Fruit fly (Drosophila melanogaster) whole organism, embryonic: ENCODE measurements around the gene Catsup.

Experiments
- ATbp ChIP-seq: fragments of 200-800 bp; sonication (Bioruptor generic); optimal IDR thresholded peaks from 2 replicates; lab custom pipeline; 2017; ENCODE audit warnings: missing biosample characterization, mild to moderate bottlenecking, missing genetic modification characterization, missing genetic modification reagents
- Abd-B ChIP-seq: fragments of 200-800 bp; sonication (Bioruptor generic); optimal IDR thresholded peaks from 2 replicates; lab custom pipeline; 2018; ENCODE audit warnings: missing biosample characterization, mild to moderate bottlenecking, missing genetic modification characterization, moderate library complexity
- Adf1 ChIP-seq: fragments of 200-800 bp; sonication (Bioruptor generic); IDR thresholded peaks from 2 replicates; pipeline ENCODE4 v1.3.6; 2022; ENCODE audit warnings: missing biosample characterization, missing genetic modification characterization
- BEAF-32 ChIP-seq: fragments of 200-800 bp; sonication (Bioruptor generic); optimal IDR thresholded peaks from 3 replicates; lab custom pipeline; 2017; ENCODE audit warnings: missing biosample characterization, missing genetic modification characterization, mild to moderate bottlenecking, moderate library complexity, missing genetic modification reagents
- Blimp-1 ChIP-seq: fragments of 200-800 bp; sonication (Bioruptor generic); optimal IDR thresholded peaks from 3 replicates; lab custom pipeline; 2018; ENCODE audit warnings: missing biosample characterization, missing genetic modification characterization, mild to moderate bottlenecking, moderate library complexity, missing genetic modification reagents
- CG1024 ChIP-seq: fragments of 200-800 bp; sonication (Bioruptor generic); IDR thresholded peaks from 2 replicates; pipeline ENCODE4 v1.3.6; 2022; ENCODE audit warnings: missing biosample characterization, missing genetic modification characterization
- CG10267 ChIP-seq: fragments of 200-800 bp; sonication (Bioruptor generic); optimal IDR thresholded peaks from 2 replicates; lab custom pipeline; 2018; ENCODE audit warnings: missing biosample characterization, mild to moderate bottlenecking, missing genetic modification characterization, moderate library complexity
- CG10543 ChIP-seq: fragments of 200-800 bp; sonication (Bioruptor generic); optimal IDR thresholded peaks from 3 replicates; lab custom pipeline; 2017; ENCODE audit warnings: missing biosample characterization, mild to moderate bottlenecking, missing genetic modification characterization, moderate library complexity
- CG11695 ChIP-seq: fragments of 200-800 bp; sonication (Bioruptor generic); IDR thresholded peaks from 3 replicates; pipeline ENCODE4 v1.3.6; 2022; ENCODE audit warnings: missing biosample characterization, missing genetic modification characterization
- CG12219 ChIP-seq: fragments of 200-800 bp; sonication (Bioruptor generic); optimal IDR thresholded peaks from 3 replicates; lab custom pipeline; 2018; ENCODE audit warnings: missing biosample characterization, mild to moderate bottlenecking, missing genetic modification characterization
- CG15601 ChIP-seq: fragments of 200-800 bp; sonication (Bioruptor generic); optimal IDR thresholded peaks from 3 replicates; lab custom pipeline; 2019; ENCODE audit warnings: missing biosample characterization, mild to moderate bottlenecking, missing genetic modification characterization, moderate library complexity
- CG16779 ChIP-seq: fragments of 200-800 bp; sonication (Bioruptor generic); IDR thresholded peaks from 2 replicates; pipeline ENCODE4 v1.3.6; 2022; ENCODE audit warnings: missing biosample characterization, missing genetic modification characterization
- CG17385 ChIP-seq: fragments of 200-800 bp; sonication (Bioruptor generic); optimal IDR thresholded peaks from 3 replicates; lab custom pipeline; 2018; ENCODE audit warnings: missing biosample characterization, mild to moderate bottlenecking, missing genetic modification characterization
- CG17829 ChIP-seq: fragments of 200-800 bp; optimal IDR thresholded peaks from 2 replicates; lab custom pipeline; 2019; ENCODE audit warnings: missing biosample characterization, mild to moderate bottlenecking, missing genetic modification characterization, moderate library complexity
- CG2129 ChIP-seq: fragments of 200-800 bp; sonication (Bioruptor generic); IDR thresholded peaks from 2 replicates; pipeline ENCODE4 v1.3.6; 2022; ENCODE audit warnings: missing biosample characterization, missing genetic modification characterization; ENCODE audit not compliant: partially characterized antibody
- CG31441 ChIP-seq: fragments of 200-800 bp; sonication (Bioruptor generic); IDR thresholded peaks from 2 replicates; pipeline ENCODE4 v1.3.6; 2022; ENCODE audit warnings: missing biosample characterization, missing genetic modification characterization
- CG4424 ChIP-seq: fragments of 200-800 bp; sonication (Bioruptor generic); optimal IDR thresholded peaks from 3 replicates; lab custom pipeline; 2016; ENCODE audit warnings: missing biosample characterization, missing genetic modification characterization
- CG4854 ChIP-seq: fragments of 200-800 bp; sonication (Bioruptor generic); optimal IDR thresholded peaks from 2 replicates; lab custom pipeline; 2016; ENCODE audit warnings: missing biosample characterization, missing genetic modification characterization, inconsistent platforms
- CG6175 ChIP-seq: fragments of 200-800 bp; sonication (Bioruptor generic); IDR thresholded peaks from 3 replicates; pipeline ENCODE4 v1.3.6; 2022; ENCODE audit warnings: missing biosample characterization, missing genetic modification characterization
- CG6254 ChIP-seq: fragments of 200-800 bp; sonication (Bioruptor generic); optimal IDR thresholded peaks from 3 replicates; lab custom pipeline; 2017; ENCODE audit warnings: mild to moderate bottlenecking, missing biosample characterization, missing genetic modification reagents, missing genetic modification characterization
- CG6791 ChIP-seq: fragments of 200-800 bp; sonication (Bioruptor generic); IDR thresholded peaks from 3 replicates; pipeline ENCODE4 v1.3.6; 2022; ENCODE audit warnings: missing biosample characterization, missing genetic modification characterization; ENCODE audit not compliant: partially characterized antibody
- CG8765 ChIP-seq: fragments of 200-800 bp; sonication (Bioruptor generic); IDR thresholded peaks from 2 replicates; pipeline ENCODE4 v1.3.6; 2022; ENCODE audit warnings: missing biosample characterization, missing genetic modification characterization
- CG8924 ChIP-seq: fragments of 200-800 bp; optimal IDR thresholded peaks from 3 replicates; lab custom pipeline; 2019; ENCODE audit warnings: missing biosample characterization, mild to moderate bottlenecking, missing genetic modification characterization, moderate library complexity
- CG8944 ChIP-seq: fragments of 200-800 bp; sonication (Bioruptor generic); optimal IDR thresholded peaks from 3 replicates; lab custom pipeline; 2016; ENCODE audit warnings: missing biosample characterization, missing genetic modification characterization
- CHES-1-like ChIP-seq: fragments of 200-800 bp; sonication (Bioruptor generic); optimal IDR thresholded peaks from 2 replicates; lab custom pipeline; 2016; ENCODE audit warnings: missing biosample characterization, missing genetic modification characterization
- CrebB ChIP-seq: fragments of 200-800 bp; sonication (Bioruptor generic); optimal IDR thresholded peaks from 3 replicates; lab custom pipeline; 2018; ENCODE audit warnings: missing biosample characterization, mild to moderate bottlenecking, missing genetic modification characterization
- Dbx ChIP-seq: fragments of 200-800 bp; sonication (Bioruptor generic); IDR thresholded peaks from 3 replicates; pipeline ENCODE4 v1.3.6; 2022; ENCODE audit warnings: missing biosample characterization, missing genetic modification characterization
- Elba2 ChIP-seq: fragments of 200-800 bp; sonication (Bioruptor generic); optimal IDR thresholded peaks from 3 replicates; lab custom pipeline; 2016; ENCODE audit warnings: missing biosample characterization, missing genetic modification characterization
- Fer2 ChIP-seq: fragments of 200-800 bp; sonication (Bioruptor generic); optimal IDR thresholded peaks from 2 replicates; lab custom pipeline; 2018; ENCODE audit warnings: missing biosample characterization, mild to moderate bottlenecking, missing genetic modification characterization, moderate library complexity
- Gsc ChIP-seq: fragments of 200-800 bp; sonication (Bioruptor generic); IDR thresholded peaks from 2 replicates; pipeline ENCODE4 v1.3.6; 2022; ENCODE audit warnings: missing biosample characterization, missing genetic modification characterization
- HLHmδ ChIP-seq: fragments of 200-800 bp; sonication (Bioruptor generic); optimal IDR thresholded peaks from 2 replicates; lab custom pipeline; 2018; ENCODE audit warnings: missing biosample characterization, mild to moderate bottlenecking, missing genetic modification characterization, moderate library complexity
- NfI ChIP-seq: fragments of 200-800 bp; sonication (Bioruptor generic); optimal IDR thresholded peaks from 3 replicates; lab custom pipeline; 2018; ENCODE audit warnings: missing biosample characterization, mild to moderate bottlenecking, missing genetic modification characterization, moderate library complexity
- Pdp1 ChIP-seq, 2 experiments: fragments of 200-800 bp; sonication (Bioruptor generic); optimal IDR thresholded peaks; 3 replicates each; lab custom pipeline; 2016; ENCODE audit warnings: missing biosample characterization in 2 of 2, missing genetic modification characterization in 2 of 2, mild to moderate bottlenecking in 1 of 2, moderate library complexity in 1 of 2
- Taf1 ChIP-seq: fragments of 200-800 bp; sonication (Bioruptor generic); IDR thresholded peaks from 2 replicates; pipeline ENCODE4 v1.3.6; 2022; ENCODE audit warnings: missing biosample characterization, missing genetic modification characterization
- ara ChIP-seq: fragments of 200-800 bp; sonication (Bioruptor generic); IDR thresholded peaks from 2 replicates; pipeline ENCODE4 v1.3.6; 2022; ENCODE audit warnings: missing biosample characterization, missing genetic modification characterization
- crol ChIP-seq: fragments of 200-800 bp; sonication (Bioruptor generic); IDR thresholded peaks from 2 replicates; pipeline ENCODE4 v1.3.6; 2022; ENCODE audit warnings: missing biosample characterization, missing genetic modification characterization
- dan ChIP-seq: fragments of 200-800 bp; sonication (Bioruptor generic); IDR thresholded peaks from 2 replicates; pipeline ENCODE4 v1.3.6; 2022; ENCODE audit warnings: missing biosample characterization, missing genetic modification characterization
- esg ChIP-seq: fragments of 200-800 bp; sonication (Bioruptor generic); conservative IDR thresholded peaks from 2 replicates; pipeline ENCODE4 v1.3.6; 2022; ENCODE audit warnings: missing biosample characterization, missing genetic modification characterization
- fu2 ChIP-seq: fragments of 200-800 bp; sonication (Bioruptor generic); optimal IDR thresholded peaks from 2 replicates; lab custom pipeline; 2016; ENCODE audit warnings: missing biosample characterization, missing genetic modification characterization
- hkb ChIP-seq, 2 experiments: fragments of 200-800 bp in 1 of 2; fragments of >200 bp in 1 of 2; sonication (Bioruptor generic) in 1 of 2; IDR thresholded peaks in 1 of 2; optimal IDR thresholded peaks in 1 of 2; 2 replicates each; pipeline versions ENCODE4 v1.3.6 to Lab custom; 2017 to 2022; ENCODE audit warnings: missing biosample characterization in 1 of 2, missing genetic modification characterization in 1 of 2
- maf-S ChIP-seq: fragments of 200-800 bp; sonication (Bioruptor generic); optimal IDR thresholded peaks from 2 replicates; lab custom pipeline; 2016; ENCODE audit warnings: missing biosample characterization, missing genetic modification characterization
- oc ChIP-seq: fragments of 200-800 bp; sonication (Bioruptor generic); optimal IDR thresholded peaks from 2 replicates; lab custom pipeline; 2018; ENCODE audit warnings: missing biosample characterization, mild to moderate bottlenecking, missing genetic modification characterization, moderate library complexity
- pb ChIP-seq: fragments of 200-800 bp; sonication (Bioruptor generic); optimal IDR thresholded peaks from 3 replicates; lab custom pipeline; 2016; ENCODE audit warnings: missing biosample characterization, missing genetic modification characterization
- peb ChIP-seq: fragments of 200-800 bp; sonication (Bioruptor generic); IDR thresholded peaks from 2 replicates; pipeline ENCODE4 v1.3.6; 2022; ENCODE audit warnings: missing biosample characterization, missing genetic modification characterization
- schlank ChIP-seq: fragments of 200-800 bp; sonication (Bioruptor generic); optimal IDR thresholded peaks from 2 replicates; lab custom pipeline; 2018; ENCODE audit warnings: missing biosample characterization, mild to moderate bottlenecking, missing genetic modification characterization
- shn ChIP-seq: fragments of 200-800 bp; sonication (Bioruptor generic); optimal IDR thresholded peaks from 3 replicates; lab custom pipeline; 2016; ENCODE audit warnings: missing biosample characterization, missing genetic modification characterization
- sisA ChIP-seq: fragments of 200-800 bp; sonication (Bioruptor generic); IDR thresholded peaks from 2 replicates; pipeline ENCODE4 v1.3.6; 2022; ENCODE audit warnings: missing biosample characterization, missing genetic modification characterization
- ttk ChIP-seq: fragments of 200-800 bp; sonication (Bioruptor generic); IDR thresholded peaks from 2 replicates; pipeline ENCODE4 v2.1.2; 2022; ENCODE audit warnings: missing biosample characterization, missing genetic modification characterization
- yki ChIP-seq: fragments of >200 bp; optimal IDR thresholded peaks from 3 replicates; lab custom pipeline; 2018
- z ChIP-seq: fragments of 200-800 bp; sonication (Bioruptor generic); IDR thresholded peaks from 3 replicates; pipeline ENCODE4 v1.3.6; 2022; ENCODE audit warnings: missing biosample characterization, missing genetic modification characterization

Gene Catsup

dm6 chr2L:19051534-19052100 is 10.0 kb downstream of the Catsup start, which contains the start of gene Rpn3 (continued):
- TF ChIP-seq schlank, result peak; percentile 31
- TF ChIP-seq CG6791 (GFP tag; lab: Robert Waterston, UW), result peak; percentile 71
- peak; percentile 13 for TF ChIP-seq Fer2 (tag; lab: Kevin White, UChicago)
- peak; percentile 58 for TF ChIP-seq oc (tag; lab: Kevin White, UChicago)
- TF ChIP-seq shn, result peak; percentile 82
- TF ChIP-seq sisA (GFP tag; lab: Robert Waterston, UW), result peak; percentile 84
- TF ChIP-seq peb (GFP tag; lab: Robert Waterston, UW), result peak; percentile 79
- peak; percentile 70 for TF ChIP-seq BEAF-32 (GFP tag; lab: Kevin White, UChicago)
- TF ChIP-seq crol (GFP tag; lab: Robert Waterston, UW), result 0 out of 2 replicates have a peak, but pooled peaks have one; percentile 30
- TF ChIP-seq CG8924, result peak; percentile 82
- no peak for TF ChIP-seq dan (GFP tag; lab: Robert Waterston, UW)
- peak; percentile 97 for TF ChIP-seq CG17385 (GFP tag; lab: Kevin White, UChicago)
- TF ChIP-seq maf-S, result peak; percentile 76
- TF ChIP-seq ATbp (GFP tag; lab: Kevin White, UChicago), result no peak
- TF ChIP-seq CG16779 (GFP tag; lab: Robert Waterston, UW), result no peak
- peak; percentile 57 for TF ChIP-seq CG8765 (GFP tag; lab: Robert Waterston, UW)
- TF ChIP-seq ttk (GFP tag; lab: Robert Waterston, UW), result peak; percentile 64
- TF ChIP-seq Gsc (GFP tag; lab: Robert Waterston, UW), result peak; percentile 19; the same call in 1 of the 2 replicates
- TF ChIP-seq z (GFP tag; lab: Robert Waterston, UW), result no peak
- TF ChIP-seq Adf1, result peak; percentile 59
- peak; percentile 65 for TF ChIP-seq CG4854 (GFP tag; lab: Kevin White, UChicago)
- peak; percentile 86 for TF ChIP-seq CG11695 (GFP tag; lab: Robert Waterston, UW)
- TF ChIP-seq Elba2 (GFP tag; lab: Kevin White, UChicago), result no peak
- no peak for TF ChIP-seq CG6254 (GFP tag; lab: Kevin White, UChicago)
- TF ChIP-seq CG8944, result peak; percentile 80
- TF ChIP-seq NfI, result peak; percentile 79
- peak; percentile 88 for TF ChIP-seq CHES-1-like
- TF ChIP-seq Blimp-1 (GFP tag; lab: Kevin White, UChicago), result peak; percentile 85
- TF ChIP-seq Pdp1 (GFP tag; optimal IDR thresholded peaks at IDR 0.05; lab: Kevin White, UChicago), result peak; percentile 76 to 88
- peak; percentile 80 for TF ChIP-seq fu2
- peak; percentile 51 for TF ChIP-seq CG15601 (tag; lab: Kevin White, UChicago)
- peak; percentile 84 for TF ChIP-seq esg (GFP tag; lab: Robert Waterston, UW)
- peak; percentile 63 for TF ChIP-seq CG12219 (GFP tag; lab: Kevin White, UChicago)
- TF ChIP-seq CG6175 (GFP tag; lab: Robert Waterston, UW), result peak; percentile 56; the same call in 1 of the 3 replicates
- TF ChIP-seq CG10543 (GFP tag; lab: Kevin White, UChicago), result peak; percentile 16
- peak; percentile 90 for TF ChIP-seq CG4424 (GFP tag; lab: Kevin White, UChicago)
- peak; percentile 61 for TF ChIP-seq CrebB (tag; lab: Kevin White, UChicago)
- TF ChIP-seq HLHmδ, result no peak
- peak; percentile 77 for TF ChIP-seq Abd-B (GFP tag; lab: Kevin White, UChicago)
- peak; percentile 92 for TF ChIP-seq CG10267 (tag; lab: Kevin White, UChicago)
- TF ChIP-seq Taf1 (GFP tag; lab: Robert Waterston, UW), result peak; percentile 50; the same call in 1 of the 2 replicates
- TF ChIP-seq CG2129 (GFP tag; lab: Robert Waterston, UW), result peak; percentile 28; the same call in 1 of the 2 replicates
- peak; percentile 88 for TF ChIP-seq CG17829
- peak; percentile 86 for TF ChIP-seq ara (GFP tag; lab: Robert Waterston, UW)
- TF ChIP-seq Dbx (GFP tag; lab: Robert Waterston, UW), result peak; percentile 88
- peak; percentile 22 for TF ChIP-seq pb (GFP tag; lab: Kevin White, UChicago)
- TF ChIP-seq yki, result no peak
- TF ChIP-seq CG31441 (GFP tag; lab: Robert Waterston, UW), result peak; percentile 88
- no peak for TF ChIP-seq hkb (optimal IDR thresholded peaks at IDR 0.05; lab: Kevin White, UChicago)
- TF ChIP-seq hkb (GFP tag; IDR thresholded peaks at IDR 0.05; lab: Robert Waterston, UW), result peak; percentile 92
- TF ChIP-seq CG1024 (GFP tag; lab: Robert Waterston, UW), result peak; percentile 70
